Fruit fly (Drosophila melanogaster) Kc167 (cell line): ENCODE data around the gene CG4440.

ENCODE experiments used
- Myc ChIP-seq: fragments of >200 bp; optimal IDR thresholded peaks from 2 replicates; lab custom pipeline; 2017; ENCODE audit warnings: missing external identifiers
- Sin3A ChIP-seq: fragments of >200 bp; optimal IDR thresholded peaks from 2 replicates; lab custom pipeline; 2018; ENCODE audit warnings: missing external identifiers
- h ChIP-seq: fragments of >200 bp; optimal IDR thresholded peaks from 3 replicates; lab custom pipeline; 2018; ENCODE audit warnings: missing external identifiers
- insv ChIP-seq: fragments of >200 bp; optimal IDR thresholded peaks from 3 replicates; lab custom pipeline; 2018; ENCODE audit warnings: missing external identifiers
- psq ChIP-seq: fragments of >200 bp; optimal IDR thresholded peaks from 2 replicates; lab custom pipeline; 2017; ENCODE audit warnings: missing external identifiers
- ttk ChIP-seq: sonication (Bioruptor generic); optimal IDR thresholded peaks from 2 replicates; lab custom pipeline; 2017; ENCODE audit warnings: missing external identifiers

CG4440 gene

dm6 chr2L:16329625-16330024 lies at the start of gene CG4440:
Gene CG4440 (plus strand): TSS chr2L:16329925.
- TF ChIP-seq h (lab: Kevin White, UChicago) (no peak), psq (no peak), Sin3A (lab: Kevin White, UChicago) (no peak), Myc (lab: Kevin White, UChicago) (no peak), insv (lab: Kevin White, UChicago) (no peak), ttk (lab: Kevin White, UChicago) (no peak)

dm6 chr2L:16281419-16282076 lies 48.2 kb upstream of the CG4440 start:
- TF ChIP-seq Myc (lab: Kevin White, UChicago) (no peak), insv (lab: Kevin White, UChicago) (no peak), Sin3A (lab: Kevin White, UChicago) (no peak), ttk (lab: Kevin White, UChicago) (no peak), psq (no peak), h (lab: Kevin White, UChicago) (no peak)

DNA sequence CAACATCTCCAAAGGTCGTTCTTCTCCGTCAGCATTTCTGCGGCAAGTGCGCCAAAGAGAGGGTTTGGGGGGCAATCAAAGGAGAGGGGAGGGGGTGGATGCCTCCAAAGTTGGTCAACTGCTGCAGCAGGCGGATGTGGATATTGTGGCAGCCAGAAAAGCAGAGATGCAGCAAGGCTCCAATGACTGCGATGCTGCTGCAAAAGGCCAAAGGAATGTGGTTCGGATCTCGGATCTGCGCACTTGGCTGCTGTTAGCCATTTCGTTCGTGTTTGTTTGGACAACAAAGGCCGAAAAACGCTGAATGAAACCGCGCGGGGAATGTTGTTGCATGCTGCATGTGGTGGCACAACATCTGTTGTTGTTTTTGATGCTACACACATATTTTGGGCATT lies 47.7 kb upstream of the CG4440 start:
- TF ChIP-seq psq (no peak), Myc (lab: Kevin White, UChicago) (no peak), ttk (lab: Kevin White, UChicago) (no peak), insv (lab: Kevin White, UChicago) (no peak)

- TF ChIP-seq psq (no peak), Myc (lab: Kevin White, UChicago) (no peak), ttk (lab: Kevin White, UChicago) (no peak), Sin3A (lab: Kevin White, UChicago) (no peak), h (lab: Kevin White, UChicago) (no peak), insv (lab: Kevin White, UChicago) (no peak)
Measured at dm6 chr2L:16282856-16283255, 46.9 kb upstream of the CG4440 start.

DNA sequence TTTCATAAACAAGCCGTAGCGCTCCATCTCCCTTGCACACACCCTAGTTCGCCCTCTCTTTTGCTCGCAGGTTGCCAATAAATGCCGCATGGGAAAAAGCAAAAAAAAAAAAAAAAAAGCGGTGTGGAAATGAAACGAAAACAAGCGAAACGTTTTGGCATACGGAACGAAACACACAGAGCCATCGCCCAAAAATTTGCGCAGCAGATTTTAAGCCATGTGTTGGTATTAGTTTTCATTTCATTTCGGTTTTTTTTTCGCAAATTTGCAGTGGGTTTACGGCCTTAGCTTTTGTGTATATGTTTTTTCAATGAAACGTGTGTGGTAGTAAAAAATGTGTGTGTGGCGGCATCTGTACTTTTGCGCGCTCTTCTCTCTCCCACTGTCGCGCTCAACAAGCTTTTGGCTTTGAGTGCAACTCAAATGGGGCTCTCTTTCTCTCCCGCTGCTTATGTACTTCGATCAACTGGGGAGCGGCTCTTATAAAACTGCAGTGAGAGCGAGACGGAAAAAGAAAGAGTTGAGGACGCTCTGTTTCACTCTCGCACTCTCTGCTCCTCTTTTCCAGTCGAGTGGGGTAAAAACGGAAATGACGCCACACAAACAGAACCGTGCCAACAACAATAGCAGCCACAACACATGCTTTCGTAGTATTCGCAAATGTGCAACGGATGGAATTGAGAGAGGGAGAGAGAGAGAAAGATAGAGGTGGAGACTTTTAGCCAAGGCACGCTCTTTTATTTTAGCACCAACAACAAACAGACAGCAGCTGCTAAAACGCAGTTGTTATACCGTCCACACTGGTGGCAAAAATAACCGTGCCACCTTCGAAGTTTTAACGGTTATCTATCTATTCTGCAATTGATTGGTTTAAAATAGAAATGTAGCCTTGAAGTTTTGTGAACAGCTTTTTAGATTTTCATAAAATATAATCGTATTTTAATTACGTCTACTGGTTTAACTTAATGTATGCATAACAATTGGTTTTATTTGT lies 45.1 kb upstream of the CG4440 start:
- TF ChIP-seq h (lab: Kevin White, UChicago): no peak
- TF ChIP-seq insv (lab: Kevin White, UChicago): no peak
- TF ChIP-seq psq: no peak
- TF ChIP-seq Sin3A (lab: Kevin White, UChicago): no peak
- no peak for TF ChIP-seq ttk (lab: Kevin White, UChicago)
- no peak for TF ChIP-seq Myc (lab: Kevin White, UChicago)

DNA sequence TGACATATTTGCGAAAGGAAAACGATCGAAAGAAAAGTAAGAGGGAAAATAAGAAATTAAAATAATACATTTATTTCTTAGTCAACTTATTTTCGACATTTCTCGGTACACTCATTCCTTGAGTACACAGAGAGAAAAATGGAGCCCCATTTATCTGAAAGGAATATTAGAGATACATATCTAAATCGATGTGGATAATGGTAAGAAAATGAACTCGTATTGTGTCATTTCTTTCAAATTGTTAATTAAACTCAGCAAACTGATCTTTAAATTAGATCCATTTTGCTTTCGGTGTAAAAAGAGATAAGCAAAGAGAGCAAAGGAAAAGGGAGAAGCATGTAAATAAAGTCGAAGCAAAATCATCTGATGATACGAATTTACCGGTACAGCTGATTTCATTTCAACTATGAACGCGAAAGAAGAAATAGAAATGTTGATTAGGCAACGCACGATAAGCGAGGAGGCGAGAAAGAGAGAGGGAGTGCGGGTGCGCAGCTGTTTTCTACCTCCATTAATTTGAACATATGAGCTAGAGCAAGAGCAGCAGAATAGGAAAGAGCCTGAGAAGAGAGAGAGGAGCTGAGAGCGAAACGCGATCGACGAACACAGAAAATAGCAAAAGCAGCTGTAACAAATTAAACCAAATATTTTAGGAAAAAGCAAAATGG lies 43.9 kb upstream of the CG4440 start:
- TF ChIP-seq Myc (lab: Kevin White, UChicago): no peak
- no peak for TF ChIP-seq h (lab: Kevin White, UChicago)
- no peak for TF ChIP-seq psq
- TF ChIP-seq Sin3A (lab: Kevin White, UChicago): no peak
- no peak for TF ChIP-seq ttk (lab: Kevin White, UChicago)
- no peak for TF ChIP-seq insv (lab: Kevin White, UChicago)

DNA sequence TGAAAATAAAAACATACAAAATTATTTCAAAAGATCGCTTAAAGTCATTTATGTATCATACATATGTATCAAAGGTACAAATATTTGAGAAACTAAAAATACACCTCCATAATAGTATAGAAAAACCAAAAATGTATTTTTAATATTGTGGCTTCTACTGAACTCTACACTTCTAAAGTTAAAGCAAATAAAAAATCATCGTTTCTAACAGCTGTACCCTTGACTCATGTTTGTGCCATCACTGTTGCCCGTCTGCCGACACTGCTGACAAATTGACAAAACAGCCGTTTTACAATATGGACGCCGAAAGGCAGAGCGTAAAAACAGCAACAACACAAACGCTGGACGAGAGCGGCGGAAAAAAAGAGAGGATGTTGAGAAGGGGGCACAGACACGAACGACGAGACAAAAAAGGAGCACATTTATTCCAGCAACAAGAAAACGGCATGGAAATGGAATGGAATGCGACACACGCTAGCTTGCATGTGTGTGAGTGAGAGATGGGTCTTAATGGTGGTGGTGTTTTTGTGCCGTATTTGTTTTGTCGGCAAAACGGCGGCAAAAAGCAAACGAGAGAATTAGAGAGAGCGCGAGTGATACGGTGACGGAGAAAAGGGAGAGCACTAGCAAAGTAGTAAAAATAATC lies 43.2 kb upstream of the CG4440 start:
- no peak for TF ChIP-seq Myc (lab: Kevin White, UChicago)
- TF ChIP-seq psq: peak; percentile 89

DNA sequence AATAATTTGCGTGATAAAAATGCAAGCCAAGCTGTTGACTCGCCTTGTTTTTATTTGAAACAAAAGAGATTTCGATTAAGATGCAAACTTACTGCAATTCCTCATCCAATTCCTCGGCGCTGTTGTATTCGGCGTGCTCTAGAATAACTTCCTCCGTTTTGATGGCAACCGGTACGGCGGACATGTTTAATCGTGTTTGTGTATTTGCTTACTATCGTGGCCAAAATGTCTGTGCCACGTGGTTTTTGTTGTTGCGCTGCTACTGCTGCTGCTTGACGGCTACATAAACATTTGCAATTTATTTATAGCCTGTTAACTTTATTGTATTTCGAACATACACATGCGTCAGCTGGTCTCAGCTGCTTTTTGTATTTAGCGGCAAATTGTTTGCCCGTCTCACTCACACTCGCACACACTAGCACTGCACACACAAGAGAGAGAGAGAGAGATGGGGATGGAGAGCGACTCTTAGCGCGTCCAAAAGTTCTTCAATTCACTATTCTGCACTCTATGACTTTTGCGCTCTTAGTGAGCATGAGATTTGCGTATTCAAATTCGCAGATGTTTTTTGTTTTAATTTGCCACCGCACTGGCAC lies 42.6 kb upstream of the CG4440 start:
- TF ChIP-seq Sin3A (lab: Kevin White, UChicago): no peak
- TF ChIP-seq ttk (lab: Kevin White, UChicago): no peak
- TF ChIP-seq Myc (lab: Kevin White, UChicago): no peak
- no peak for TF ChIP-seq h (lab: Kevin White, UChicago)
- TF ChIP-seq insv (lab: Kevin White, UChicago): no peak
- no peak for TF ChIP-seq psq

- no peak for TF ChIP-seq Myc (lab: Kevin White, UChicago)
- TF ChIP-seq Sin3A (lab: Kevin White, UChicago): no peak
- no peak for TF ChIP-seq insv (lab: Kevin White, UChicago)
- TF ChIP-seq psq: no peak
- TF ChIP-seq h (lab: Kevin White, UChicago): no peak
- no peak for TF ChIP-seq ttk (lab: Kevin White, UChicago)
Measured at dm6 chr2L:16287602-16288392, 41.9 kb upstream of the CG4440 start, which contains the start of the genes crp and pkaap. Gene crp (minus strand): TSS chr2L:16287730. Gene pkaap (plus strand): TSS chr2L:16288290.

dm6 chr2L:16288393-16288731 lies 41.4 kb upstream of the CG4440 start:
- TF ChIP-seq Sin3A (lab: Kevin White, UChicago) (no peak), psq (no peak)
